Worm (Caenorhabditis elegans): Measurements from ENCODE around the gene flp-27.

The flp-27 gene

DNA sequence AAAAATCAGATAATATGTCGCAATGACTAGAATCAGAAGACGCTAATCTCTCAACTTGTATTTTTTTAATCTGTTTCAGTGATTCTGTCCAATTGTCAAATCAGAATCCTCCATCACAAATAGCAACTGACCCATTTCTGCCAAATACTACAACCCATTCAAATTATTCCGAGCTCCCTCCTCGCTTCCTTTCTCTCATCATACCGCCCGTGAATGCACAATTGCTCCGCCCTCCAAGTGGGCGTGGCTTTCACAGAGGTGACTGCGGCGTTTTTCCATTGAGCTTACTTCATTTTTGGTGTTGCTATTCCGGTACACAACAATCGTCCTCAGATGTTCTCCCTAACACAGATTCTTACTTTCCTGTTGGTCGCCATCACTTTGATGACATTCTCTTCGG is at the start of gene flp-27:
TSS of gene flp-27 (plus strand) at position 301 of the 400 bp plus-strand sequence.
- no peak for TF ChIP-seq flh-1 (GFP tag; optimal IDR thresholded peaks at IDR 0.05)

DNA sequence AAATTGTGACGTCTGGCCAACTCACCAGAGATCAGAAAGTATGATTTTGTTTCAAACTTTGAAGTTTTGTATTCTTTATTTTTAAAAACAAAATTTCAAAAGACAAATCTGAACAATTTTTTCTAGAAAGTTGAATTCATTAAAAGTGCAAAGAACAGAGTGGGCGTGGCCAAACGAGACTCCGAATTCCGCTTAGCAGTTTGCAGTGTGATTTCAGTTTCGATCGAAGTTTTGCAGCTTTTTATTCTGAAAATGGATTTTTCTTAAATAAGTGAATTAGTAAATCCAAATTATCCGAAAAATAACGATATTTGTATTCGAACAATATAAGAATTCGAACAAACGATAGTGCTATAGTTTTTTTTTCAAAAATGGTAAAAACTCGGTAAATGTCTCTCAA is 47.4 kb upstream of the flp-27 start:
- TF ChIP-seq snpc-4 (tag; optimal IDR thresholded peaks at IDR 0.05) (no peak), elt-3 (tag; optimal IDR thresholded peaks at IDR 0.05) (no peak), pha-4 (tag; optimal IDR thresholded peaks at IDR 0.05) (no peak), cnd-1 (tag; optimal IDR thresholded peaks at IDR 0.05) (no peak), nhr-2 (tag; optimal IDR thresholded peaks at IDR 0.05) (no peak), bed-3 (GFP tag; optimal IDR thresholded peaks at IDR 0.05) (no peak), lin-32 (GFP tag; optimal IDR thresholded peaks at IDR 0.05) (no peak), ceh-43 (GFP tag; optimal IDR thresholded peaks at IDR 0.05) (no peak), ces-1 (GFP tag; optimal IDR thresholded peaks at IDR 0.05) (no peak), zip-8 (tag; optimal IDR thresholded peaks at IDR 0.05) (no peak), nhr-76 (tag; optimal IDR thresholded peaks at IDR 0.05) (no peak), ham-2 (GFP tag; optimal IDR thresholded peaks at IDR 0.05) (no peak), blmp-1 (tag; optimal IDR thresholded peaks at IDR 0.05) (no peak)

DNA sequence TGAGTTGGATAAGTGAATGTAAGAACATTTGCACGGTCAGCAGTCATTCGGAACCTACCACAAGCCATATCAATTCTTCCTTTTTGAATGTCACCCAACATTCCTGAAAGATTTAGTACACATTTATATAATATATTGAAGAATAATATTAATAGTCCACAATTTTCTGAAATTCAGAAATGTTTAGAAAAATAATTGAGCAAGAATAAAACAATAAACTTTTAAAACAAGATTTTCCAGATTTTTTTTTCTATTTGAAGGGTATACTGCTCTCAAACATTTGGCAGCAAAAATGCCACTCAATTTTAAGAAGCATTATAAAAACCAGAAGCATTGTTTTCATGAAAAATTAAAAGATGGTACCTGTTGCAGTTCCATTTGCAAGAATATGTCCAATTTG is 44.0 kb upstream of the flp-27 start, which contains the start of gene F59E12.8:
TSS of gene F59E12.8 (minus strand) at position 101 of the 400 bp plus-strand sequence.
- no peak for TF ChIP-seq drap-1 (GFP tag; optimal IDR thresholded peaks at IDR 0.05)
- TF ChIP-seq mls-2 (tag; optimal IDR thresholded peaks at IDR 0.05) = no peak
- TF ChIP-seq elt-1 (tag; optimal IDR thresholded peaks at IDR 0.05; ENCODE audit: borderline replicate concordance, insufficient read depth) = no peak
- no peak for TF ChIP-seq bed-3 (GFP tag; optimal IDR thresholded peaks at IDR 0.05)
- TF ChIP-seq mep-1 (tag; optimal IDR thresholded peaks at IDR 0.05) = no peak
- no peak for TF ChIP-seq M03D4.4 (tag; optimal IDR thresholded peaks at IDR 0.05)
- TF ChIP-seq ceh-43 (GFP tag; optimal IDR thresholded peaks at IDR 0.05) = no peak

DNA sequence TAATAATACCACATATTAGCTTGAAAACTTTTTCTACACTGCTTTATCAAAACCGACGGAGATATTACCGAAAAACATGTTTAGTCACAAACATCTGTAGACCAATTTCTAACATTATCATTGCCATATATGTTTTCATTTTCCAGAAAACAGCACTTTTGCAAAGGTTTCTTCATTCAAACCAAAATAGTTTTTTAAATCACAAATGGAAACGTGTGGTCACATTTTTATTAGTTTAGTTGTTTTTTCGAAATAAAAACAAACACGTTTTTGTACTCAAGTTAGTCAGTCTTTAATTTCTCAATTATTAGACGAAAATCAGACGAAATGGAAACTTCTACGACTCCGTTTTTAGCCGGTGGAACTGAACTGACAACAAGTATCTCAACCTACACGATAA is 42.7 kb upstream of the flp-27 start, which contains the start of gene F59E12.3:
TSS of gene F59E12.3 (plus strand) at position 301 of the 400 bp plus-strand sequence.
- TF ChIP-seq flh-1 (GFP tag; optimal IDR thresholded peaks at IDR 0.05) (no peak), mab-5 (tag; optimal IDR thresholded peaks at IDR 0.05) (no peak), lin-32 (GFP tag; optimal IDR thresholded peaks at IDR 0.05) (no peak)

DNA sequence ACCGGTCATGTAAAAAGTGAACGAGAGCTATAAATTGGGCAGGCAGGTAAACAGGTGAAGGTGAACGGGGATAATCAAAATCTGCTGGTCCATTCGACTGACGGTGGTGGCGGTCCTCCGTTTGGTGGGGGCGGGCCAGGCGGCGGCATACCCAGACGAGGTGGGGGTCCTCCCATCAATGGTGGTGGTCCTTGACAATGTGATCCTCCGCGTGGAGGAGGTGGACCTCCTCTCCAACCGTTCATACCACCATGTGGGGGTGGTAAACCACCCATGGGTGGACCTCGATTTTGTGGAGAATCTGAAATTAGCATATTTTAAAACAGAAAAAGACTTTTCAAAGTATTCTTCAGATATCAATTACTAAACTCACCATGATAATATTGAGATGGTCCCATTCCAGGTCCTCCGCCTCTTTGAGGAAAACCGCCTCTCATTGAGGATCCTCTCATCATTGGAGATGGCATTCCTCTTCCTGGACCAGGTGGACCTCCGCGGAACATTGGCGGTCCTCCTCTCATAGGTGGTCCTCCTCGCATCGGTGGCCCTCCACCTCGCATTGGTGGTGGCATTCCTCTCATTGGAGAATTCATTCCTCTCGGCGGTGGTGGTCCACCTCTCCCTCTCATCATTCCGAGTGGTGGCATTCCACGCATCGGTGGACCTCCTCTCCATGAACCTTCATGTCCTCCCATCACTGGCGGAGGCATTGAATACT is 40.3 kb upstream of the flp-27 start:
- TF ChIP-seq tbx-8 (GFP tag; optimal IDR thresholded peaks at IDR 0.05) (no peak), blmp-1 (tag; optimal IDR thresholded peaks at IDR 0.05) (no peak), drap-1 (GFP tag; optimal IDR thresholded peaks at IDR 0.05) (no peak), ceh-83 (GFP tag; optimal IDR thresholded peaks at IDR 0.05) (no peak), nhr-2 (tag; optimal IDR thresholded peaks at IDR 0.05) (no peak), mep-1 (tag; optimal IDR thresholded peaks at IDR 0.05) (no peak), cnd-1 (tag; optimal IDR thresholded peaks at IDR 0.05) (no peak), snpc-4 (tag; optimal IDR thresholded peaks at IDR 0.05) (no peak), ces-1 (GFP tag; optimal IDR thresholded peaks at IDR 0.05) (no peak), unc-120 (tag; optimal IDR thresholded peaks at IDR 0.05; ENCODE audit: poor library complexity, severe bottlenecking) (no peak), hlh-1 (tag; optimal IDR thresholded peaks at IDR 0.05) (no peak), elt-1 (tag; optimal IDR thresholded peaks at IDR 0.05; ENCODE audit: borderline replicate concordance, insufficient read depth) (no peak), nhr-28 (tag; optimal IDR thresholded peaks at IDR 0.05) (no peak), ztf-11 (tag; optimal IDR thresholded peaks at IDR 0.05) (no peak), elt-3 (tag; optimal IDR thresholded peaks at IDR 0.05) (no peak), mab-5 (tag; optimal IDR thresholded peaks at IDR 0.05) (no peak), pha-4 (tag; optimal IDR thresholded peaks at IDR 0.05) (no peak)

DNA sequence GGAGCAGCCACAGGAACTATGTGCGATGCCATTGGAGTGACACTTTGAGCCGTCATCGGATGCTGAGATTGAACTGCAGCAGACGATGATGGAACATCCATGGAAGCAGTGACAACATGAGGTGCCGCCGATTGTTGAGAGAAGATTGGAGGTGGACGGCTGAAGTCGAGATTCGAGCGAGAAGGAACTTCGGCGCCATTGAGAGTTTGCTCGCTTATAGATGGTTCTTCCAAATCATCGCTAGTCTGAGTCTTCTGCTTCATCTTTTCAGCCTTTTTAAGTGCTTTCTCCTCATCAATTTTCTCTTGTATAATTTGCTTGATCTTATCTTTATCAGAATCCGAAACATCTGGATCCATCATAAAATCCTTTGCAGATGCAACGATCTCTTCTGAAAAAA is 38.7 kb upstream of the flp-27 start:
- TF ChIP-seq lin-32 (GFP tag; optimal IDR thresholded peaks at IDR 0.05) = no peak
- no peak for TF ChIP-seq tbx-8 (GFP tag; optimal IDR thresholded peaks at IDR 0.05)
- TF ChIP-seq ham-2 (GFP tag; optimal IDR thresholded peaks at IDR 0.05) = no peak
- TF ChIP-seq mls-2 (tag; optimal IDR thresholded peaks at IDR 0.05) = no peak
- TF ChIP-seq nhr-12 (tag; optimal IDR thresholded peaks at IDR 0.05) = no peak
- TF ChIP-seq elt-3 (tag; optimal IDR thresholded peaks at IDR 0.05) = no peak
- TF ChIP-seq hlh-1 (tag; optimal IDR thresholded peaks at IDR 0.05) = no peak
- TF ChIP-seq sptf-1 (tag; optimal IDR thresholded peaks at IDR 0.05) = no peak
- TF ChIP-seq elt-1 (tag; optimal IDR thresholded peaks at IDR 0.05; ENCODE audit: borderline replicate concordance, insufficient read depth) = no peak
- TF ChIP-seq ceh-39 (tag; optimal IDR thresholded peaks at IDR 0.05) = no peak
- TF ChIP-seq cnd-1 (tag; optimal IDR thresholded peaks at IDR 0.05) = no peak
- no peak for TF ChIP-seq nhr-76 (tag; optimal IDR thresholded peaks at IDR 0.05)
- TF ChIP-seq unc-62 (GFP tag; optimal IDR thresholded peaks at IDR 0.05) = no peak
- no peak for TF ChIP-seq mep-1 (tag; optimal IDR thresholded peaks at IDR 0.05)
- TF ChIP-seq lsy-2 (tag; optimal IDR thresholded peaks at IDR 0.05) = no peak
- no peak for TF ChIP-seq ztf-11 (tag; optimal IDR thresholded peaks at IDR 0.05)
- TF ChIP-seq ces-1 (GFP tag; optimal IDR thresholded peaks at IDR 0.05) = no peak
- TF ChIP-seq ceh-83 (GFP tag; optimal IDR thresholded peaks at IDR 0.05) = no peak
- no peak for TF ChIP-seq bed-3 (GFP tag; optimal IDR thresholded peaks at IDR 0.05)
